Fruit fly (Drosophila melanogaster): Measurements from ENCODE around the gene CG33985.

The CG33985 gene

DNA sequence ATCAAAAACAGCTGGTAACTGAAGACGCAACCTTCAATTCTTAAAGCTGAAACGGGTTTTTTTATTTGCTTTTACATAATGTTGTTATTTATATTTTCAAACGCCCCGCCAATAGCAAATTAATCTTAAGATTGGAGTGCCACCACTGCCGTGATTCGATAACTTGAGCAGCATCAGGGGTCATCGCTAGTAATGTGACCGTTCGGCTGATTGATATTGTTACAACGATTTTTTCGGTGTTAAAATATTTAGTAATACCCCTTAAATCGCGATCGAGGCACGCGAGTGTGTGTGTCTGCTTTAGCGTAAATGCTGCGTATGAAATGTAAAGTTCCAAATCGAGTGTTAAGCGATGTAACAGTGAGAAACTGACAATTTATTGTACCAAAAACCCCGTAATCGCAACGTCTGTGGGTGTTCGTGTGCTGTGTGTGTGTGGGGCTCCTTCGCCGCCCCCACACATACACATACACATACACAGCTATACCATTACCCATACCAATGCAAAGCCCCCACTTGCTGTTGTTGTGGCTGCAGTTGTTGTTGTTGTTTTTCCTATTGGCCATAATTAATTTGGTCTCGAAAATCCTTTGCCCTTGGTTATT is 39.3 kb upstream of the CG33985 start, which contains the start of gene dop (continued):
- TF ChIP-seq prd (optimal IDR thresholded peaks at IDR 0.05) = no peak
- TF ChIP-seq prd (GFP tag; IDR thresholded peaks at IDR 0.05) = peak; percentile 33; the same call in 2 of the 3 replicates
- no peak for TF ChIP-seq fd3F (GFP tag; optimal IDR thresholded peaks at IDR 0.05)
- no peak for TF ChIP-seq bcd (GFP tag; optimal IDR thresholded peaks at IDR 0.05)
- no peak for TF ChIP-seq tll (GFP tag; optimal IDR thresholded peaks at IDR 0.05)
- peak; percentile 81 for TF ChIP-seq CG2116 (GFP tag; optimal IDR thresholded peaks at IDR 0.05)
- no peak for TF ChIP-seq Awh (GFP tag; IDR thresholded peaks at IDR 0.05)
- peak; percentile 62 for TF ChIP-seq CG9932 (GFP tag; IDR thresholded peaks at IDR 0.05)
- TF ChIP-seq ftz-f1 (GFP tag; optimal IDR thresholded peaks at IDR 0.05) = no peak
- TF ChIP-seq CG1602 (GFP tag; optimal IDR thresholded peaks at IDR 0.05) = no peak
- TF ChIP-seq Kr (GFP tag; optimal IDR thresholded peaks at IDR 0.05) = no peak
- peak; percentile 9 for TF ChIP-seq p53 (GFP tag; optimal IDR thresholded peaks at IDR 0.05)
- no peak for TF ChIP-seq Lpt (GFP tag; optimal IDR thresholded peaks at IDR 0.05)
- TF ChIP-seq fd102C (GFP tag; optimal IDR thresholded peaks at IDR 0.05) = no peak
- TF ChIP-seq dm (GFP tag; optimal IDR thresholded peaks at IDR 0.05) = no peak
- no peak for TF ChIP-seq Deaf1 (tag; optimal IDR thresholded peaks at IDR 0.05)
- peak; percentile 54 for TF ChIP-seq CG10267 (tag; optimal IDR thresholded peaks at IDR 0.05)
- TF ChIP-seq Stat92E (GFP tag; optimal IDR thresholded peaks at IDR 0.05) = no peak
- TF ChIP-seq CG13624 (GFP tag; optimal IDR thresholded peaks at IDR 0.05) = no peak
- TF ChIP-seq CG4328 (GFP tag; optimal IDR thresholded peaks at IDR 0.05) = no peak
- peak; percentile 90 for TF ChIP-seq CG8478 (optimal IDR thresholded peaks at IDR 0.05)
- TF ChIP-seq Fer2 (tag; optimal IDR thresholded peaks at IDR 0.05) = no peak
- no peak for TF ChIP-seq croc (GFP tag; conservative IDR thresholded peaks at IDR 0.05)
- no peak for TF ChIP-seq CG9437 (GFP tag; optimal IDR thresholded peaks at IDR 0.05)
- TF ChIP-seq CG6683 (GFP tag; optimal IDR thresholded peaks at IDR 0.05) = no peak
- peak; percentile 61 for TF ChIP-seq CG15514 (GFP tag; optimal IDR thresholded peaks at IDR 0.05)
- 0 out of 2 replicates have a peak, but pooled peaks have one; percentile 16 for TF ChIP-seq CG17328 (GFP tag; IDR thresholded peaks at IDR 0.05)
- TF ChIP-seq CG8290 (GFP tag; optimal IDR thresholded peaks at IDR 0.05) = peak; percentile 3
- peak in 1 of 2 experiments; percentile 40 for TF ChIP-seq CG8290 (tag; optimal IDR thresholded peaks at IDR 0.05)
- TF ChIP-seq NK7.1 (GFP tag; optimal IDR thresholded peaks at IDR 0.05) = no peak
- TF ChIP-seq D19B (GFP tag; optimal IDR thresholded peaks at IDR 0.05) = peak; percentile 78
- TF ChIP-seq Neu2 (GFP tag; optimal IDR thresholded peaks at IDR 0.05; ENCODE audit: borderline replicate concordance) = no peak
- TF ChIP-seq pnt (GFP tag; optimal IDR thresholded peaks at IDR 0.05) = peak; percentile 29
- peak; percentile 92 for TF ChIP-seq CG9797 (GFP tag; optimal IDR thresholded peaks at IDR 0.05)
- TF ChIP-seq CG2120 (GFP tag; optimal IDR thresholded peaks at IDR 0.05) = peak; percentile 35
- TF ChIP-seq CG8281 (tag; optimal IDR thresholded peaks at IDR 0.05) = no peak
- peak; percentile 45 for TF ChIP-seq CG12391 (tag; optimal IDR thresholded peaks at IDR 0.05)
- peak; percentile 80 for TF ChIP-seq sens (GFP tag)
- no peak for TF ChIP-seq Ptx1 (GFP tag; IDR thresholded peaks at IDR 0.05)
- TF ChIP-seq CG30431 (GFP tag; optimal IDR thresholded peaks at IDR 0.05) = no peak
- TF ChIP-seq CG9817 (tag; optimal IDR thresholded peaks at IDR 0.05) = no peak
- TF ChIP-seq Spps (tag; optimal IDR thresholded peaks at IDR 0.05) = no peak
- TF ChIP-seq CG12744 (GFP tag; optimal IDR thresholded peaks at IDR 0.05) = no peak
- TF ChIP-seq slbo (GFP tag; IDR thresholded peaks at IDR 0.05) = peak; percentile 34; the same call in 1 of the 2 replicates
- TF ChIP-seq vnd (GFP tag; IDR thresholded peaks at IDR 0.05; ENCODE audit: partially characterized antibody) = peak; percentile 43; the same call in 1 of the 3 replicates
- TF ChIP-seq Dll (GFP tag; IDR thresholded peaks at IDR 0.05; ENCODE audit: partially characterized antibody) = peak; percentile 72
- TF ChIP-seq YL-1 (GFP tag; optimal IDR thresholded peaks at IDR 0.05) = peak; percentile 24
- peak; percentile 61 for TF ChIP-seq CG14710 (tag; optimal IDR thresholded peaks at IDR 0.05)
- TF ChIP-seq CG13424 (tag; optimal IDR thresholded peaks at IDR 0.05) = peak; percentile 6
- TF ChIP-seq CG9876 (GFP tag; optimal IDR thresholded peaks at IDR 0.05) = no peak

Measured in whole organism, embryonic.